Fruit fly (Drosophila melanogaster): ENCODE results near the gene CG13639.

The CG13639 gene

dm6 chr3R:24867956-24868355 is 7.8 kb upstream of the CG13639 start:
- TF ChIP-seq unc-4 (GFP tag; IDR thresholded peaks at IDR 0.05; ENCODE audit: partially characterized antibody), result no peak
- no peak for TF ChIP-seq CG34376 (GFP tag; optimal IDR thresholded peaks at IDR 0.05)
- TF ChIP-seq Awh (GFP tag; IDR thresholded peaks at IDR 0.05), result no peak
- no peak for TF ChIP-seq eve (GFP tag; optimal IDR thresholded peaks at IDR 0.05)
- 0 out of 3 replicates have a peak, but pooled peaks have one; percentile 25 for TF ChIP-seq Opbp (GFP tag; IDR thresholded peaks at IDR 0.05; ENCODE audit: partially characterized antibody)
- no peak for TF ChIP-seq cg (GFP tag; optimal IDR thresholded peaks at IDR 0.05)
- no peak for TF ChIP-seq CG3726 (GFP tag; IDR thresholded peaks at IDR 0.05)
- TF ChIP-seq Ptx1 (GFP tag; IDR thresholded peaks at IDR 0.05), result no peak
- TF ChIP-seq ewg (GFP tag; optimal IDR thresholded peaks at IDR 0.05), result no peak
- TF ChIP-seq HLH4C (GFP tag; IDR thresholded peaks at IDR 0.05; ENCODE audit: partially characterized antibody), result no peak
- TF ChIP-seq E2f2 (GFP tag; IDR thresholded peaks at IDR 0.05), result no peak
- no peak for TF ChIP-seq Ets97D (GFP tag; optimal IDR thresholded peaks at IDR 0.05)
- no peak for TF ChIP-seq gsb (GFP tag; IDR thresholded peaks at IDR 0.05)
- no peak for TF ChIP-seq CG2889 (GFP tag; IDR thresholded peaks at IDR 0.05)
- TF ChIP-seq CkIIα-i1 (GFP tag; IDR thresholded peaks at IDR 0.05), result no peak
- TF ChIP-seq pan (optimal IDR thresholded peaks at IDR 0.05), result no peak
- TF ChIP-seq pan (GFP tag; optimal IDR thresholded peaks at IDR 0.05 in 1 of 2, IDR thresholded peaks at IDR 0.05 in 1 of 2), result no peak
- TF ChIP-seq cwo (GFP tag; optimal IDR thresholded peaks at IDR 0.05), result no peak
- no peak for TF ChIP-seq Doc2 (GFP tag; IDR thresholded peaks at IDR 0.05)
- no peak for TF ChIP-seq NC2β (GFP tag; optimal IDR thresholded peaks at IDR 0.05)
- TF ChIP-seq CG15269 (tag; optimal IDR thresholded peaks at IDR 0.05), result no peak
- TF ChIP-seq Hr3 (GFP tag; optimal IDR thresholded peaks at IDR 0.05), result no peak
- TF ChIP-seq D19B (GFP tag; optimal IDR thresholded peaks at IDR 0.05), result no peak
- TF ChIP-seq CG8359 (GFP tag; optimal IDR thresholded peaks at IDR 0.05; ENCODE audit: borderline replicate concordance), result no peak
- TF ChIP-seq CG7987 (GFP tag; optimal IDR thresholded peaks at IDR 0.05), result no peak
- no peak for TF ChIP-seq dmrt11E (tag; optimal IDR thresholded peaks at IDR 0.05)
- TF ChIP-seq CG33557 (GFP tag; optimal IDR thresholded peaks at IDR 0.05), result no peak
- no peak for TF ChIP-seq CG18599 (GFP tag; optimal IDR thresholded peaks at IDR 0.05)
- no peak for TF ChIP-seq CG30403 (GFP tag; optimal IDR thresholded peaks at IDR 0.05)
- TF ChIP-seq az2 (GFP tag; optimal IDR thresholded peaks at IDR 0.05), result no peak
- no peak for TF ChIP-seq tap (tag; optimal IDR thresholded peaks at IDR 0.05)
- no peak for TF ChIP-seq croc (GFP tag; conservative IDR thresholded peaks at IDR 0.05)
- TF ChIP-seq phol (tag; optimal IDR thresholded peaks at IDR 0.05), result no peak
- TF ChIP-seq CG4282 (GFP tag; optimal IDR thresholded peaks at IDR 0.05), result no peak
- peak; percentile 28 for TF ChIP-seq Med (GFP tag)
- TF ChIP-seq crol (GFP tag; IDR thresholded peaks at IDR 0.05), result peak; percentile 65; the same call in 1 of the 2 replicates
- no peak for TF ChIP-seq CG2129 (GFP tag; IDR thresholded peaks at IDR 0.05; ENCODE audit: partially characterized antibody)
- TF ChIP-seq chn (GFP tag; optimal IDR thresholded peaks at IDR 0.05), result no peak
- TF ChIP-seq caup (GFP tag; optimal IDR thresholded peaks at IDR 0.05; ENCODE audit: severe bottlenecking), result no peak
- peak; percentile 100 for TF ChIP-seq CG10431 (GFP tag; optimal IDR thresholded peaks at IDR 0.05)
- no peak for TF ChIP-seq CG1024 (GFP tag; IDR thresholded peaks at IDR 0.05)
- no peak for TF ChIP-seq rib (GFP tag; IDR thresholded peaks at IDR 0.05)
- TF ChIP-seq HLH3B (GFP tag; IDR thresholded peaks at IDR 0.05), result no peak
- no peak for TF ChIP-seq Ada2b (GFP tag; IDR thresholded peaks at IDR 0.05)
- peak; percentile 66 for TF ChIP-seq nerfin-1 (tag; optimal IDR thresholded peaks at IDR 0.05)
- no peak for TF ChIP-seq jigr1 (GFP tag; IDR thresholded peaks at IDR 0.05)
- no peak for TF ChIP-seq CG1832 (GFP tag; optimal IDR thresholded peaks at IDR 0.05)
- TF ChIP-seq abd-A (tag; optimal IDR thresholded peaks at IDR 0.05), result no peak
- no peak for TF ChIP-seq CG17568 (GFP tag; optimal IDR thresholded peaks at IDR 0.05)
- no peak for TF ChIP-seq Sin3A (optimal IDR thresholded peaks at IDR 0.05)
- no peak for TF ChIP-seq hkb (optimal IDR thresholded peaks at IDR 0.05)
- no peak for TF ChIP-seq hkb (GFP tag; IDR thresholded peaks at IDR 0.05)
